Worm (Caenorhabditis elegans) whole organism, L2 larva: ENCODE results near the gene B0524.6.

Experiments used
- F13H6.1 ChIP-seq: sonication (generic microtip); optimal IDR thresholded peaks from 2 replicates; lab custom pipeline; 2016; ENCODE audit warnings: missing genetic modification characterization, missing compliant biosample characterization
- R02D3.7 ChIP-seq: fragments of 150-350 bp; optimal IDR thresholded peaks from 2 replicates; lab custom pipeline; 2014; ENCODE audit warnings: missing biosample characterization, missing genetic modification characterization
- Y55F3AM.14 ChIP-seq: fragments of 200-800 bp; sonication (Bioruptor generic); optimal IDR thresholded peaks from 2 replicates; lab custom pipeline; 2018; ENCODE audit warnings: mild to moderate bottlenecking, missing genetic modification characterization, missing compliant biosample characterization
- ZK546.5 ChIP-seq: sonication (generic microtip); optimal IDR thresholded peaks from 2 replicates; lab custom pipeline; 2017; ENCODE audit warnings: missing biosample characterization, missing genetic modification characterization
- alr-1 ChIP-seq: fragments of 150-350 bp; optimal IDR thresholded peaks from 2 replicates; lab custom pipeline; 2014; ENCODE audit warnings: missing biosample characterization, missing genetic modification characterization
- blmp-1 ChIP-seq: sonication (generic microtip); optimal IDR thresholded peaks from 2 replicates; lab custom pipeline; 2017; ENCODE audit warnings: missing genetic modification characterization, mild to moderate bottlenecking, missing compliant biosample characterization, antibody characterized with exemption, moderate library complexity; ENCODE audit not compliant: insufficient read depth
- ceh-82 ChIP-seq: fragments of 150-350 bp; optimal IDR thresholded peaks from 2 replicates; lab custom pipeline; 2014; ENCODE audit warnings: missing biosample characterization, missing genetic modification characterization
- dmd-4 ChIP-seq: sonication (generic microtip); optimal IDR thresholded peaks from 2 replicates; lab custom pipeline; 2017; ENCODE audit warnings: missing biosample characterization, missing genetic modification characterization
- elt-1 ChIP-seq: fragments of 150-350 bp; optimal IDR thresholded peaks from 2 replicates; lab custom pipeline; 2014; ENCODE audit warnings: missing biosample characterization, missing genetic modification characterization
- fos-1 ChIP-seq: fragments of 150-350 bp; optimal IDR thresholded peaks from 2 replicates; lab custom pipeline; 2014; ENCODE audit warnings: missing biosample characterization, missing genetic modification characterization
- gmeb-1 ChIP-seq: fragments of 150-350 bp; optimal IDR thresholded peaks from 2 replicates; lab custom pipeline; 2014; ENCODE audit warnings: missing biosample characterization, missing genetic modification characterization
- lin-13 ChIP-seq: fragments of 150-350 bp; optimal IDR thresholded peaks from 2 replicates; lab custom pipeline; 2014; ENCODE audit warnings: missing biosample characterization, missing genetic modification reagents, missing genetic modification characterization
- lin-39 ChIP-seq: fragments of 150-350 bp; optimal IDR thresholded peaks from 2 replicates; lab custom pipeline; 2014; ENCODE audit warnings: missing biosample characterization, missing genetic modification reagents, missing genetic modification characterization
- lsy-2 ChIP-seq, 2 experiments: fragments of 150-350 bp in 1 of 2; sonication (generic microtip) in 1 of 2; optimal IDR thresholded peaks; 2 replicates each; lab custom pipeline; 2014 to 2017; ENCODE audit warnings: missing biosample characterization in 2 of 2, missing genetic modification characterization in 2 of 2
- mab-5 ChIP-seq: fragments of 150-350 bp; optimal IDR thresholded peaks from 2 replicates; lab custom pipeline; 2014; ENCODE audit warnings: missing biosample characterization, missing genetic modification characterization
- mdl-1 ChIP-seq, 2 experiments: fragments of 150-350 bp in 1 of 2; sonication (generic microtip) in 1 of 2; optimal IDR thresholded peaks; 2 replicates each; lab custom pipeline; 2017; ENCODE audit warnings: missing biosample characterization in 2 of 2, missing genetic modification characterization in 2 of 2
- nhr-10 ChIP-seq: sonication (generic microtip); optimal IDR thresholded peaks from 2 replicates; lab custom pipeline; 2017; ENCODE audit warnings: missing biosample characterization, missing genetic modification characterization
- nhr-11 ChIP-seq: fragments of 150-350 bp; optimal IDR thresholded peaks from 2 replicates; lab custom pipeline; 2014; ENCODE audit warnings: missing biosample characterization, missing genetic modification characterization
- nhr-12 ChIP-seq: fragments of 150-350 bp; optimal IDR thresholded peaks from 2 replicates; lab custom pipeline; 2014; ENCODE audit warnings: missing biosample characterization, missing genetic modification characterization
- nhr-129 ChIP-seq: fragments of 150-350 bp; optimal IDR thresholded peaks from 2 replicates; lab custom pipeline; 2014; ENCODE audit warnings: missing biosample characterization, missing genetic modification characterization
- nhr-21 ChIP-seq: fragments of 150-350 bp; optimal IDR thresholded peaks from 2 replicates; lab custom pipeline; 2014; ENCODE audit warnings: missing biosample characterization, missing genetic modification characterization
- nhr-237 ChIP-seq: fragments of 150-350 bp; optimal IDR thresholded peaks from 2 replicates; lab custom pipeline; 2014; ENCODE audit warnings: missing biosample characterization, missing genetic modification characterization
- nhr-25 ChIP-seq: fragments of 150-350 bp; sonication (generic microtip); optimal IDR thresholded peaks from 3 replicates; lab custom pipeline; 2014; ENCODE audit warnings: missing biosample characterization, missing genetic modification characterization
- nhr-6 ChIP-seq: fragments of 150-350 bp; optimal IDR thresholded peaks from 2 replicates; lab custom pipeline; 2014; ENCODE audit warnings: missing biosample characterization, missing genetic modification characterization
- peb-1 ChIP-seq: fragments of 150-350 bp; optimal IDR thresholded peaks from 2 replicates; lab custom pipeline; 2014; ENCODE audit warnings: missing biosample characterization, missing genetic modification characterization
- skn-1 ChIP-seq: sonication (generic microtip); optimal IDR thresholded peaks from 2 replicates; lab custom pipeline; 2017; ENCODE audit warnings: missing biosample characterization, missing genetic modification characterization
- sma-3 ChIP-seq: sonication (generic microtip); optimal IDR thresholded peaks from 2 replicates; lab custom pipeline; 2016; ENCODE audit warnings: missing genetic modification reagents, missing genetic modification characterization, missing compliant biosample characterization
- snpc-4 ChIP-seq: fragments of 150-350 bp; optimal IDR thresholded peaks from 2 replicates; lab custom pipeline; 2014; ENCODE audit warnings: missing biosample characterization, missing genetic modification characterization
- unc-39 ChIP-seq: fragments of 150-350 bp; optimal IDR thresholded peaks from 2 replicates; lab custom pipeline; 2014; ENCODE audit warnings: missing biosample characterization, missing genetic modification characterization
- unc-55 ChIP-seq: fragments of 150-350 bp; sonication (generic microtip); optimal IDR thresholded peaks from 3 replicates; lab custom pipeline; 2014; ENCODE audit warnings: missing biosample characterization, missing genetic modification reagents, missing genetic modification characterization
- unc-62 ChIP-seq: fragments of 150-350 bp; optimal IDR thresholded peaks from 2 replicates; lab custom pipeline; 2014; ENCODE audit warnings: missing biosample characterization, missing genetic modification reagents, missing genetic modification characterization
- ztf-1 ChIP-seq: fragments of 200-800 bp; sonication (Bioruptor generic); conservative IDR thresholded peaks from 2 replicates; pipeline ENCODE4 v1.3.6; 2022; ENCODE audit warnings: missing genetic modification characterization, missing compliant biosample characterization
- ztf-11 ChIP-seq: sonication (generic microtip); optimal IDR thresholded peaks from 2 replicates; lab custom pipeline; 2017; ENCODE audit warnings: missing biosample characterization, missing genetic modification characterization
- ztf-4 ChIP-seq: fragments of 150-350 bp; optimal IDR thresholded peaks from 2 replicates; lab custom pipeline; 2014; ENCODE audit warnings: missing biosample characterization, missing genetic modification characterization

The B0524.6 gene

DNA sequence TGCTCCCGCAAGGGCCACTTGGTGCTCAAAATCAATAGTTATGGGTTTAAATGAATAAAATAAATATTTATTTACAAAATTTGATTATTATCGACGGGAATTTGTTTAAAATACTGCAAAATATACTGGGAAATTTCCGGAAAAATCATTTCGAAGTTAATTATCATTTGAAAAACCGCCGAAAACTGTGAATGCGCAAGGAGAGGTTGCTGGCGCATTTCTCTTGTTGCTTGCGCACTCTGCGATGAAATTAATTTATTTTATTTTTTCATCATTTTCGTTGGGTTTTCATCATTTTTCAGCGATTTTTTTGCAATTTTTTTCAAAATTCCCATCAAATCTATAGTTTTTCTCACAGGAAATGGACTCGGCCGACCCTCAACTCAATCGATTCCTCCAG lies 45.9 kb downstream of the B0524.6 start, which contains the start of gene ddp-1 (continued):
- no peak for TF ChIP-seq alr-1 (tag; lab: Kevin White, UChicago)
- TF ChIP-seq mab-5 (tag; lab: Kevin White, UChicago), result peak; percentile 94
- TF ChIP-seq lsy-2 (tag; optimal IDR thresholded peaks at IDR 0.05; lab: Kevin White, UChicago), result peak; percentile 95 to 97
- TF ChIP-seq unc-39 (tag; lab: Kevin White, UChicago), result no peak
- peak; percentile 100 for TF ChIP-seq gmeb-1 (tag; lab: Kevin White, UChicago)
- TF ChIP-seq ztf-11 (tag; lab: Kevin White, UChicago), result peak; percentile 63
- peak; percentile 64 for TF ChIP-seq dmd-4 (tag; lab: Kevin White, UChicago)
- no peak for TF ChIP-seq skn-1 (tag; lab: Kevin White, UChicago)
- TF ChIP-seq nhr-11, result no peak
- peak; percentile 97 for TF ChIP-seq lin-13 (GFP tag; lab: Kevin White, UChicago)
- peak; percentile 99 for TF ChIP-seq unc-55 (GFP tag; lab: Kevin White, UChicago)
- peak; percentile 82 for TF ChIP-seq unc-62
- peak; percentile 83 for TF ChIP-seq ceh-82 (tag; lab: Kevin White, UChicago)

DNA sequence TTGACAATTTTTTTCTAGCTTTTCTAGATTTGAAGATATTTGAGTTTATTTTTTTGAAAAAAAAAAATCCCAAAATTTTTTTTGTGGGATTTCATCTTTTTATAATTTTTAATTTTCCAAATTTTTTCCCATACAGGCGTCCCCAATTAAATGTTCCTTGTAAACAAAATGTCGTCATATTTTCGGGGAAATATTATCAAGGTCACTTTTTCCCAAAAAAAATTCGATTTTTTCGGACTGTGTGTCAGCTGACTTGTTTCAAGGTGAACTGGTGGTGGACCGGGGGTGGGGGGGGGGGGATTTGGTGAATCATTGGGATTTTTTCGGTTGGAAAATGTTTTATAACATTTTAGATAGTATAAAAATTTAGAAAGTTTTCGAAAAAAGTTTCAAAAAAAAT lies 48.8 kb downstream of the B0524.6 start:
- TF ChIP-seq Y55F3AM.14 (GFP tag; lab: Kevin White, UChicago), result no peak
- TF ChIP-seq lin-13 (GFP tag; lab: Kevin White, UChicago), result no peak
- peak; percentile 8 for TF ChIP-seq nhr-25 (tag; lab: Kevin White, UChicago)
- TF ChIP-seq, all 48 proteins: peak for 1

DNA sequence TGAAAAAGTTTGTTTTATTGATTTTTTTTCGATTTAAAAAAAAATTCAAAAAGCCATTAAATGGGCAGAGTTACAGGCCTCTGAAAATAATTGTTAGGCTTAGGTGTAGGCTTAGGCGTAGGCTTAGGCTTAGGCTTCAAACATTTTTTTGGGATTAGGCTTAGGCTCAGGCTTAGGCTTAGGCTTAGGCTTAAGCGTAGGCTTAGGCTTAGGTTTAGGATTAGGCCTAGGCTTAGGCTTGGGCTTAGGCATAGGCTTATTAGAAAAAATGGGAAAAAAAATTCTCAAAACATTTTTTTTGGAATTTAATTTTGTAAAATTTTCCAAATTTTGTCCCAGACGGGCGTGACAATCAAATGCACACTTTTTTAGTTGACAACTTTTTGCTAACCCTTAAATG lies 49.3 kb downstream of the B0524.6 start:
- TF ChIP-seq nhr-12 (tag; lab: Kevin White, UChicago), result no peak
- TF ChIP-seq mab-5 (tag; lab: Kevin White, UChicago), result no peak
- TF ChIP-seq snpc-4 (tag; lab: Kevin White, UChicago), result no peak
- no peak for TF ChIP-seq R02D3.7 (tag; lab: Kevin White, UChicago)
- no peak for TF ChIP-seq nhr-11
- no peak for TF ChIP-seq fos-1 (tag; lab: Kevin White, UChicago)
- no peak for TF ChIP-seq skn-1 (tag; lab: Kevin White, UChicago)
- no peak for TF ChIP-seq ztf-1
- no peak for TF ChIP-seq mdl-1 (tag; optimal IDR thresholded peaks at IDR 0.05; lab: Kevin White, UChicago)
- TF ChIP-seq ztf-4 (tag; lab: Kevin White, UChicago), result no peak
- no peak for TF ChIP-seq lin-13 (GFP tag; lab: Kevin White, UChicago)
- TF ChIP-seq nhr-6 (tag; lab: Kevin White, UChicago), result no peak
- no peak for TF ChIP-seq unc-62
- TF ChIP-seq Y55F3AM.14 (GFP tag; lab: Kevin White, UChicago), result no peak
- no peak for TF ChIP-seq nhr-10 (tag; lab: Kevin White, UChicago)
- TF ChIP-seq nhr-21, result no peak
- TF ChIP-seq unc-55 (GFP tag; lab: Kevin White, UChicago), result no peak

DNA sequence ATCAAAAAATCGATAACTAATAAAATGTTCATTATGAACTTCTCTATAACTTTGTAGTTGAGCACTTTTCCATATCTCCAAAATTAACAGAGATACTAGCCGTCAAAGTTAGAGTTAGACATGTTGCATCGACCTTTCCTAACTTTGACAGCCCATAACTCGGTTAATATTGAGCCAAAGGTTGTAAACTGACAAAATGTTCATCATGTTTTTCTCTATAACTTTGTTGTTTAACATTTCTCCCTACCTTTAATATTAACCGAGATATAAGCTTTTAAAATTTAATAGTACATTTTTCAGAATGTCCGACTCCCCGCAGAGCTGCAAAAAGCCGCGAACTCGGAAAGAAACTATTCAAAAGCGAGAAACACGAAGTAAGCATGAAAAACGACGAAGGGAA lies 50.3 kb downstream of the B0524.6 start, which contains the start of gene hlh-33:
Gene hlh-33, plus strand, starts transcription at position 301 of the 400 bp plus-strand sequence.
- TF ChIP-seq F13H6.1 (tag; lab: Kevin White, UChicago) (no peak), peb-1 (tag; lab: Kevin White, UChicago) (no peak)

DNA sequence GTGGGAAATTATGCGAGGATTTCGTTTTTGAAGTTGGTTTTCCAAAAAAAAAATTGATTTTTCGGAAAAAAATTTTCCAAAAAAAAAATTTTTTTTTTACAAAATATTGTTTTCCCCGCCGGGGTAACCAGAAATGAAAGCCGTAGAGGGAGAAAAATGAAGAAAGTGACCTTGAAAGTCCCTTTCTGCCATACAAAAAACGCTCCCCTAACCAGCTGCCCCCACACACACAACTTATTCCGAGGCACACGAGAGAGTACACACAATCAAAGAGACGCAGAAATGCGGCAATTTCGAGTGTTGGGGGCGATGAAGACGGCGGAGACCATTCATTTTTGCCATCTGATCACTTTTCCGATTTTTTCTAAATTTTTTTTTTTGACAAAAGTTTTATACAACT lies 51.5 kb downstream of the B0524.6 start:
- no peak for TF ChIP-seq nhr-129
- no peak for TF ChIP-seq sma-3
- no peak for TF ChIP-seq skn-1 (tag; lab: Kevin White, UChicago)
- TF ChIP-seq ztf-4 (tag; lab: Kevin White, UChicago), result no peak
- TF ChIP-seq gmeb-1 (tag; lab: Kevin White, UChicago), result peak; percentile 1
- TF ChIP-seq snpc-4 (tag; lab: Kevin White, UChicago), result no peak
- no peak for TF ChIP-seq mab-5 (tag; lab: Kevin White, UChicago)
- peak; percentile 11 for TF ChIP-seq nhr-25 (tag; lab: Kevin White, UChicago)
- TF ChIP-seq Y55F3AM.14 (GFP tag; lab: Kevin White, UChicago), result no peak
- TF ChIP-seq lin-39 (tag; lab: Kevin White, UChicago), result no peak
- TF ChIP-seq blmp-1 (tag; lab: Kevin White, UChicago), result peak; percentile 64
- no peak for TF ChIP-seq nhr-237
- TF ChIP-seq ZK546.5 (tag; lab: Kevin White, UChicago), result no peak
- peak in 1 of 2 experiments; percentile 7 for TF ChIP-seq lsy-2 (tag; optimal IDR thresholded peaks at IDR 0.05; lab: Kevin White, UChicago)
- no peak for TF ChIP-seq dmd-4 (tag; lab: Kevin White, UChicago)
- TF ChIP-seq elt-1, result no peak
- TF ChIP-seq, all 48 proteins: peak for 4
